Fruit fly (Drosophila melanogaster) whole organism, embryonic: Measurements from ENCODE around the gene Vps2.

Experiments used
- CG1024 ChIP-seq: fragments of 200-800 bp; sonication (Bioruptor generic); IDR thresholded peaks from 2 replicates; pipeline ENCODE4 v1.3.6; 2022; ENCODE audit warnings: missing biosample characterization, missing genetic modification characterization
- CG11696 ChIP-seq: fragments of 200-800 bp; sonication (Bioruptor generic); IDR thresholded peaks from 2 replicates; pipeline ENCODE4 v1.3.6; 2022; ENCODE audit warnings: missing biosample characterization, missing genetic modification characterization
- CG12071 ChIP-seq: fragments of 200-800 bp; sonication (Bioruptor generic); optimal IDR thresholded peaks from 3 replicates; lab custom pipeline; 2018; ENCODE audit warnings: missing biosample characterization, mild to moderate bottlenecking, missing genetic modification characterization
- CG12155 ChIP-seq: fragments of 200-800 bp; sonication (Bioruptor generic); optimal IDR thresholded peaks from 3 replicates; lab custom pipeline; 2016; ENCODE audit warnings: missing biosample characterization, missing genetic modification characterization
- CG12391 ChIP-seq: fragments of 200-800 bp; sonication (Bioruptor generic); optimal IDR thresholded peaks from 3 replicates; lab custom pipeline; 2018; ENCODE audit warnings: missing biosample characterization, mild to moderate bottlenecking, missing genetic modification characterization, moderate library complexity
- CG13123 ChIP-seq: fragments of 200-800 bp; sonication (Bioruptor generic); optimal IDR thresholded peaks from 2 replicates; lab custom pipeline; 2016; ENCODE audit warnings: missing biosample characterization, missing genetic modification characterization
- CG14050 ChIP-seq: fragments of 200-800 bp; sonication (Bioruptor generic); IDR thresholded peaks from 3 replicates; pipeline ENCODE4 v1.3.6; 2022; ENCODE audit warnings: missing biosample characterization, missing genetic modification characterization
- CG14667 ChIP-seq: fragments of 200-800 bp; sonication (Bioruptor generic); IDR thresholded peaks from 2 replicates; pipeline ENCODE4 v1.3.6; 2022; ENCODE audit warnings: missing biosample characterization, missing genetic modification characterization
- CG14860 ChIP-seq: fragments of 200-800 bp; sonication (Bioruptor generic); IDR thresholded peaks from 3 replicates; pipeline ENCODE4 v1.3.6; 2022; ENCODE audit warnings: missing biosample characterization, missing genetic modification characterization; ENCODE audit not compliant: partially characterized antibody
- CG15601 ChIP-seq: fragments of 200-800 bp; sonication (Bioruptor generic); optimal IDR thresholded peaks from 3 replicates; lab custom pipeline; 2019; ENCODE audit warnings: missing biosample characterization, mild to moderate bottlenecking, missing genetic modification characterization, moderate library complexity
- CG17328 ChIP-seq: fragments of 200-800 bp; sonication (Bioruptor generic); IDR thresholded peaks from 2 replicates; pipeline ENCODE4 v1.3.6; 2022; ENCODE audit warnings: missing biosample characterization, missing genetic modification characterization
- CG1832 ChIP-seq: fragments of 200-800 bp; sonication (Bioruptor generic); optimal IDR thresholded peaks from 2 replicates; lab custom pipeline; 2017; ENCODE audit warnings: missing biosample characterization, mild to moderate bottlenecking, missing genetic modification characterization, inconsistent platforms
- CG18619 ChIP-seq: fragments of 200-800 bp; sonication (Bioruptor generic); optimal IDR thresholded peaks from 3 replicates; lab custom pipeline; 2017; ENCODE audit warnings: missing biosample characterization, mild to moderate bottlenecking, missing genetic modification characterization
- CG2129 ChIP-seq: fragments of 200-800 bp; sonication (Bioruptor generic); IDR thresholded peaks from 2 replicates; pipeline ENCODE4 v1.3.6; 2022; ENCODE audit warnings: missing biosample characterization, missing genetic modification characterization; ENCODE audit not compliant: partially characterized antibody
- CG2678 ChIP-seq: fragments of 200-800 bp; sonication (Bioruptor generic); optimal IDR thresholded peaks from 3 replicates; lab custom pipeline; 2019; ENCODE audit warnings: missing biosample characterization, mild to moderate bottlenecking, missing genetic modification characterization, moderate library complexity
- CG30020 ChIP-seq: fragments of 200-800 bp; optimal IDR thresholded peaks from 2 replicates; lab custom pipeline; 2019; ENCODE audit warnings: missing biosample characterization, mild to moderate bottlenecking, missing genetic modification characterization, moderate library complexity
- CG31365 ChIP-seq: fragments of 200-800 bp; sonication (Bioruptor generic); optimal IDR thresholded peaks from 2 replicates; lab custom pipeline; 2018; ENCODE audit warnings: missing biosample characterization, mild to moderate bottlenecking, missing genetic modification characterization
- CG31388 ChIP-seq: fragments of 200-800 bp; sonication (Bioruptor generic); optimal IDR thresholded peaks from 2 replicates; lab custom pipeline; 2016; ENCODE audit warnings: missing biosample characterization, missing genetic modification characterization
- CG32772 ChIP-seq: fragments of 200-800 bp; sonication (Bioruptor generic); IDR thresholded peaks from 2 replicates; pipeline ENCODE4 v1.3.6; 2022; ENCODE audit warnings: missing biosample characterization, missing genetic modification characterization
- CG4820 ChIP-seq: fragments of 200-800 bp; sonication (Bioruptor generic); optimal IDR thresholded peaks from 3 replicates; lab custom pipeline; 2016; ENCODE audit warnings: missing biosample characterization, missing genetic modification characterization
- CG6272 ChIP-seq: fragments of 200-800 bp; sonication (Bioruptor generic); IDR thresholded peaks from 2 replicates; pipeline ENCODE4 v1.3.6; 2022; ENCODE audit warnings: missing biosample characterization, missing genetic modification characterization
- CG6791 ChIP-seq: fragments of 200-800 bp; sonication (Bioruptor generic); IDR thresholded peaks from 3 replicates; pipeline ENCODE4 v1.3.6; 2022; ENCODE audit warnings: missing biosample characterization, missing genetic modification characterization; ENCODE audit not compliant: partially characterized antibody
- CG7271 ChIP-seq: fragments of 200-800 bp; sonication (Bioruptor generic); optimal IDR thresholded peaks from 2 replicates; lab custom pipeline; 2018; ENCODE audit warnings: missing biosample characterization, mild to moderate bottlenecking, missing genetic modification characterization, moderate library complexity
- CG8290 ChIP-seq, 3 experiments: fragments of 200-800 bp; sonication (Bioruptor generic); optimal IDR thresholded peaks; 2 replicates each; lab custom pipeline; 2016 to 2019; ENCODE audit warnings: missing biosample characterization in 3 of 3, missing genetic modification characterization in 3 of 3, mild to moderate bottlenecking in 2 of 3, moderate library complexity in 1 of 3
- CG9797 ChIP-seq: fragments of 200-800 bp; sonication (Bioruptor generic); optimal IDR thresholded peaks from 3 replicates; lab custom pipeline; 2018; ENCODE audit warnings: missing biosample characterization, mild to moderate bottlenecking, missing genetic modification characterization
- Gug ChIP-seq: fragments of 200-800 bp; sonication (Bioruptor generic); IDR thresholded peaks from 4 replicates; pipeline ENCODE4 v1.3.6; 2022; ENCODE audit warnings: missing biosample characterization, missing genetic modification characterization
- Jarid2 ChIP-seq: fragments of 200-800 bp; sonication (Bioruptor generic); optimal IDR thresholded peaks from 3 replicates; lab custom pipeline; 2017; ENCODE audit warnings: mild to moderate bottlenecking, missing biosample characterization, missing genetic modification reagents, missing genetic modification characterization
- MTF-1 ChIP-seq: fragments of 200-800 bp; sonication (Bioruptor generic); optimal IDR thresholded peaks from 2 replicates; lab custom pipeline; 2018; ENCODE audit warnings: missing biosample characterization, mild to moderate bottlenecking, missing genetic modification characterization, borderline replicate concordance
- Mes4 ChIP-seq: fragments of 200-800 bp; sonication (Bioruptor generic); optimal IDR thresholded peaks from 2 replicates; lab custom pipeline; 2016; ENCODE audit warnings: missing biosample characterization, missing genetic modification characterization
- NC2β ChIP-seq: fragments of 200-800 bp; sonication (Bioruptor generic); optimal IDR thresholded peaks from 2 replicates; lab custom pipeline; 2016; ENCODE audit warnings: missing biosample characterization, missing genetic modification characterization
- NK7.1 ChIP-seq: fragments of 200-800 bp; sonication (Bioruptor generic); optimal IDR thresholded peaks from 3 replicates; lab custom pipeline; 2016; ENCODE audit warnings: missing biosample characterization, missing genetic modification characterization
- Neu2 ChIP-seq: fragments of 200-800 bp; sonication (Bioruptor generic); optimal IDR thresholded peaks from 3 replicates; lab custom pipeline; 2016; ENCODE audit warnings: missing biosample characterization, missing genetic modification characterization, borderline replicate concordance
- Sin3A ChIP-seq: fragments of >200 bp; optimal IDR thresholded peaks from 2 replicates; lab custom pipeline; 2018
- bab2 ChIP-seq: fragments of 200-800 bp; sonication (Bioruptor generic); optimal IDR thresholded peaks from 2 replicates; lab custom pipeline; 2016; ENCODE audit warnings: missing biosample characterization, missing genetic modification characterization
- chinmo ChIP-seq: fragments of 200-800 bp; sonication (Bioruptor generic); IDR thresholded peaks from 4 replicates; pipeline ENCODE4 v1.3.6; 2022; ENCODE audit warnings: missing biosample characterization, missing genetic modification characterization; ENCODE audit not compliant: partially characterized antibody
- croc ChIP-seq: fragments of 200-800 bp; sonication (Bioruptor generic); conservative IDR thresholded peaks from 3 replicates; pipeline ENCODE4 v1.3.6; 2022; ENCODE audit warnings: missing biosample characterization, missing genetic modification characterization
- ewg ChIP-seq: fragments of 200-800 bp; sonication (Bioruptor generic); optimal IDR thresholded peaks from 3 replicates; lab custom pipeline; 2017; ENCODE audit warnings: mild to moderate bottlenecking, missing biosample characterization, missing genetic modification reagents, missing genetic modification characterization
- gce ChIP-seq: fragments of 200-800 bp; sonication (Bioruptor generic); IDR thresholded peaks from 3 replicates; pipeline ENCODE4 v1.3.6; 2022; ENCODE audit warnings: missing biosample characterization, missing genetic modification characterization
- mirr ChIP-seq: fragments of 200-800 bp; sonication (Bioruptor generic); optimal IDR thresholded peaks from 3 replicates; lab custom pipeline; 2018; ENCODE audit warnings: missing biosample characterization, mild to moderate bottlenecking, missing genetic modification characterization
- nom ChIP-seq: fragments of 200-800 bp; sonication (Bioruptor generic); optimal IDR thresholded peaks from 2 replicates; lab custom pipeline; 2017; ENCODE audit warnings: missing biosample characterization, missing genetic modification characterization, mild to moderate bottlenecking, moderate library complexity, missing genetic modification reagents
- oc ChIP-seq: fragments of 200-800 bp; sonication (Bioruptor generic); optimal IDR thresholded peaks from 2 replicates; lab custom pipeline; 2018; ENCODE audit warnings: missing biosample characterization, mild to moderate bottlenecking, missing genetic modification characterization, moderate library complexity
- pan ChIP-seq, 4 experiments: fragments of >200 bp in 3 of 4; fragments of 200-800 bp in 1 of 4; sonication (Bioruptor generic) in 1 of 4; optimal IDR thresholded peaks in 3 of 4; IDR thresholded peaks in 1 of 4; 2 replicates each; pipeline versions ENCODE4 v1.3.6 to Lab custom; 2017 to 2022; ENCODE audit warnings: missing biosample characterization in 2 of 4, missing genetic modification characterization in 2 of 4, mixed read lengths in 1 of 4
- sqz ChIP-seq: fragments of 200-800 bp; sonication (Bioruptor generic); optimal IDR thresholded peaks from 3 replicates; lab custom pipeline; 2018; ENCODE audit warnings: missing biosample characterization, mild to moderate bottlenecking, missing genetic modification characterization
- tap ChIP-seq: fragments of 200-800 bp; optimal IDR thresholded peaks from 3 replicates; lab custom pipeline; 2019; ENCODE audit warnings: missing biosample characterization, mild to moderate bottlenecking, missing genetic modification characterization, moderate library complexity
- z ChIP-seq: fragments of 200-800 bp; sonication (Bioruptor generic); IDR thresholded peaks from 3 replicates; pipeline ENCODE4 v1.3.6; 2022; ENCODE audit warnings: missing biosample characterization, missing genetic modification characterization
- zen ChIP-seq: fragments of 200-800 bp; sonication (Bioruptor generic); optimal IDR thresholded peaks from 3 replicates; lab custom pipeline; 2018; ENCODE audit warnings: missing biosample characterization, mild to moderate bottlenecking, missing genetic modification characterization, moderate library complexity
- zf30C ChIP-seq: fragments of 200-800 bp; sonication (Bioruptor generic); optimal IDR thresholded peaks from 3 replicates; lab custom pipeline; 2018; ENCODE audit warnings: missing biosample characterization, mild to moderate bottlenecking, missing genetic modification characterization

Vps2 gene

DNA sequence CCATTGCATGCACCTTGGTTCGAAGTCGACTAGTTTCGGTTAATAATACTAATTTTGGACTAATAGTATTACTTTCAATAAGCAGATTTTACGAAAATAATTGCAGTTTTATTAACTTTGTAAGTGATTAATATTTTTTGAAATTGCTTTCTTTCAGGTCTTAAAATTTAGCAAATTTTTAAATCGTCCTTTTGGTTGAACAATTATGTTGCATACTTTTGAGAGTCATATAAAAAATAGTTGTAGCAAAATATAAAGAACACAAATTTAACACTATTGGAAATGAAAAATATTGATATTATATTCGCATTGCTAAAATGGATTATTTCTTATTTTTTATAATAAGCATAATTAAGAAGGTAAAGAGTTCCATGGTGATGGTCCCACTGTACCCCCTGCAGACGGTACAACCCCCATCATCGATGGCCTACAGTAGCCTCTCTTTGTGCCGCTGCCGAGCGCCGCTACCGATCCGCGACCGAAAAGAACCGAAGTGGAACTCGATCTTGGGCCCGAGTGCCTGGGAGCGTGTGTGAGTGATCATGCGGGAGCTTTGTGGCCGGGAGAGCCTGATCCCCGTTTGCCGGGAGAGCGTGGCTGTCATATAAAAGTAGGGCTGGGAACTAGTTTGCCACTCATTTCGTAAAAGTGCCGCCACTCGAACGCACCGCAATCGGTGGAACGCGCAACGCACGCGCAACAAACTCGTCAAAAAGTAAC, 31.3 kb upstream of the Vps2 start (continued):
- TF ChIP-seq Jarid2 (GFP tag; lab: Kevin White, UChicago) (peak; percentile 74), CG7271 (tag; lab: Kevin White, UChicago) (no peak), CG31388 (peak; percentile 90), CG32772 (peak; percentile 79), croc (GFP tag; lab: Robert Waterston, UW) (peak; percentile 89), CG4820 (GFP tag; lab: Kevin White, UChicago) (peak; percentile 95), nom (peak; percentile 69), CG2129 (GFP tag; lab: Robert Waterston, UW) (no peak), MTF-1 (GFP tag; lab: Kevin White, UChicago) (peak; percentile 10), Mes4 (GFP tag; lab: Kevin White, UChicago) (peak; percentile 88), CG1024 (peak; percentile 38; the same call in 1 of the 2 replicates), CG15601 (peak; percentile 92), ewg (GFP tag; lab: Kevin White, UChicago) (peak; percentile 88), CG6272 (GFP tag; lab: Robert Waterston, UW) (0 out of 2 replicates have a peak, but pooled peaks have one; percentile 46), CG12155 (GFP tag; lab: Kevin White, UChicago) (peak; percentile 90), CG11696 (GFP tag; lab: Robert Waterston, UW) (no peak; the same call in 1 of the 2 replicates), bab2 (GFP tag; lab: Kevin White, UChicago) (peak; percentile 88), CG12071 (GFP tag; lab: Kevin White, UChicago) (no peak), CG8290 (GFP tag; optimal IDR thresholded peaks at IDR 0.05; lab: Kevin White, UChicago) (peak; percentile 95), CG8290 (tag; optimal IDR thresholded peaks at IDR 0.05; lab: Kevin White, UChicago) (peak; percentile 59 to 97), z (GFP tag; lab: Robert Waterston, UW) (no peak), NC2β (GFP tag; lab: Kevin White, UChicago) (peak; percentile 79), CG14860 (GFP tag; lab: Robert Waterston, UW) (peak; percentile 49; the same call in 2 of the 3 replicates), Neu2 (GFP tag; lab: Kevin White, UChicago) (no peak), chinmo (GFP tag; lab: Robert Waterston, UW) (peak; percentile 85; the same call in 2 of the 4 replicates), CG14050 (GFP tag; lab: Robert Waterston, UW) (peak; percentile 63; the same call in 2 of the 3 replicates), CG12391 (tag; lab: Kevin White, UChicago) (peak; percentile 98), Sin3A (no peak), CG13123 (peak; percentile 82), CG31365 (tag; lab: Kevin White, UChicago) (no peak), CG9797 (GFP tag; lab: Kevin White, UChicago) (peak; percentile 31), CG18619 (GFP tag; lab: Kevin White, UChicago) (peak; percentile 97), sqz (GFP tag; lab: Kevin White, UChicago) (peak; percentile 94), oc (tag; lab: Kevin White, UChicago) (peak; percentile 69), CG14667 (GFP tag; lab: Robert Waterston, UW) (peak; percentile 81), CG1832 (no peak), pan (optimal IDR thresholded peaks at IDR 0.05; lab: Kevin White, UChicago) (no peak), pan (GFP tag; optimal IDR thresholded peaks at IDR 0.05 in 1 of 2, IDR thresholded peaks at IDR 0.05 in 1 of 2) (peak in 1 of 2 experiments; percentile 86), CG30020 (tag; lab: Kevin White, UChicago) (peak; percentile 87), CG2678 (tag; lab: Kevin White, UChicago) (peak; percentile 98), NK7.1 (GFP tag; lab: Kevin White, UChicago) (peak; percentile 24), gce (GFP tag; lab: Robert Waterston, UW) (no peak), tap (tag; lab: Kevin White, UChicago) (peak; percentile 83), mirr (no peak), zen (tag; lab: Kevin White, UChicago) (peak; percentile 87), zf30C (GFP tag; lab: Kevin White, UChicago) (no peak), CG17328 (peak; percentile 71; the same call in 1 of the 2 replicates), Gug (GFP tag; lab: Robert Waterston, UW) (peak; percentile 65), CG6791 (peak; percentile 7; the same call in 1 of the 3 replicates)
